Fruit fly (Drosophila melanogaster) whole organism, embryonic: ENCODE data around the gene CG9590.

Experiments
- BEAF-32 ChIP-seq: fragments of 200-800 bp; sonication (Bioruptor generic); optimal IDR thresholded peaks from 3 replicates; lab custom pipeline; 2017; ENCODE audit warnings: missing biosample characterization, missing genetic modification characterization, mild to moderate bottlenecking, moderate library complexity, missing genetic modification reagents
- CG10321 ChIP-seq: fragments of 200-800 bp; sonication (Bioruptor generic); IDR thresholded peaks from 2 replicates; pipeline ENCODE4 v1.3.6; 2022; ENCODE audit warnings: missing biosample characterization, missing genetic modification characterization
- CG10366 ChIP-seq: fragments of 200-800 bp; sonication (Bioruptor generic); IDR thresholded peaks from 2 replicates; pipeline ENCODE4 v1.3.6; 2022; ENCODE audit warnings: missing biosample characterization, missing genetic modification characterization
- CG11695 ChIP-seq: fragments of 200-800 bp; sonication (Bioruptor generic); IDR thresholded peaks from 3 replicates; pipeline ENCODE4 v1.3.6; 2022; ENCODE audit warnings: missing biosample characterization, missing genetic modification characterization
- CG14710 ChIP-seq: fragments of 200-800 bp; sonication (Bioruptor generic); optimal IDR thresholded peaks from 3 replicates; lab custom pipeline; 2019; ENCODE audit warnings: missing biosample characterization, mild to moderate bottlenecking, missing genetic modification characterization, moderate library complexity
- CG15514 ChIP-seq: fragments of 200-800 bp; sonication (Bioruptor generic); optimal IDR thresholded peaks from 3 replicates; lab custom pipeline; 2017; ENCODE audit warnings: missing biosample characterization, missing genetic modification characterization, mild to moderate bottlenecking, moderate library complexity, missing genetic modification reagents
- CG30403 ChIP-seq: fragments of 200-800 bp; sonication (Bioruptor generic); optimal IDR thresholded peaks from 3 replicates; lab custom pipeline; 2016; ENCODE audit warnings: missing biosample characterization, missing genetic modification characterization
- CG31224 ChIP-seq: fragments of 200-800 bp; sonication (Bioruptor generic); IDR thresholded peaks from 2 replicates; pipeline ENCODE4 v1.3.6; 2022; ENCODE audit warnings: missing biosample characterization, missing genetic modification characterization
- CG32532 ChIP-seq: fragments of 200-800 bp; sonication (Bioruptor generic); IDR thresholded peaks from 2 replicates; pipeline ENCODE4 v1.3.6; 2022; ENCODE audit warnings: missing biosample characterization, missing genetic modification characterization
- CG4282 ChIP-seq: fragments of 200-800 bp; sonication (Bioruptor generic); optimal IDR thresholded peaks from 2 replicates; lab custom pipeline; 2016; ENCODE audit warnings: missing biosample characterization, missing genetic modification characterization
- CG4424 ChIP-seq: fragments of 200-800 bp; sonication (Bioruptor generic); optimal IDR thresholded peaks from 3 replicates; lab custom pipeline; 2016; ENCODE audit warnings: missing biosample characterization, missing genetic modification characterization
- CG4820 ChIP-seq: fragments of 200-800 bp; sonication (Bioruptor generic); optimal IDR thresholded peaks from 3 replicates; lab custom pipeline; 2016; ENCODE audit warnings: missing biosample characterization, missing genetic modification characterization
- CG6765 ChIP-seq: fragments of 200-800 bp; sonication (Bioruptor generic); optimal IDR thresholded peaks from 3 replicates; lab custom pipeline; 2017; ENCODE audit warnings: missing biosample characterization, mild to moderate bottlenecking, missing genetic modification characterization
- CG7357 ChIP-seq: fragments of 200-800 bp; sonication (Bioruptor generic); IDR thresholded peaks from 3 replicates; pipeline ENCODE4 v1.3.6; 2022; ENCODE audit warnings: missing biosample characterization, missing genetic modification characterization
- CG7786 ChIP-seq: fragments of 200-800 bp; sonication (Bioruptor generic); optimal IDR thresholded peaks from 2 replicates; lab custom pipeline; 2016; ENCODE audit warnings: missing biosample characterization, missing genetic modification characterization
- CG8089 ChIP-seq: fragments of 200-800 bp; sonication (Bioruptor generic); optimal IDR thresholded peaks from 3 replicates; lab custom pipeline; 2016; ENCODE audit warnings: missing biosample characterization, missing genetic modification characterization
- CG9932 ChIP-seq: fragments of 200-800 bp; sonication (Bioruptor generic); IDR thresholded peaks from 2 replicates; pipeline ENCODE4 v1.3.6; 2022; ENCODE audit warnings: missing biosample characterization, missing genetic modification characterization
- CTCF ChIP-seq: fragments of 200-800 bp; sonication (Bioruptor generic); optimal IDR thresholded peaks from 2 replicates; lab custom pipeline; 2017; ENCODE audit warnings: missing biosample characterization, mild to moderate bottlenecking, missing genetic modification characterization, moderate library complexity
- Dbx ChIP-seq: fragments of 200-800 bp; sonication (Bioruptor generic); IDR thresholded peaks from 3 replicates; pipeline ENCODE4 v1.3.6; 2022; ENCODE audit warnings: missing biosample characterization, missing genetic modification characterization
- Doc3 ChIP-seq: fragments of 200-800 bp; sonication (Bioruptor generic); IDR thresholded peaks from 3 replicates; pipeline ENCODE4 v1.3.6; 2022; ENCODE audit warnings: missing biosample characterization, missing genetic modification characterization; ENCODE audit not compliant: partially characterized antibody
- E2f1 ChIP-seq: fragments of 200-800 bp; sonication (Bioruptor generic); IDR thresholded peaks from 2 replicates; pipeline ENCODE4 v1.3.6; 2022; ENCODE audit warnings: missing biosample characterization, missing genetic modification characterization
- E2f2 ChIP-seq: fragments of 200-800 bp; sonication (Bioruptor generic); IDR thresholded peaks from 2 replicates; pipeline ENCODE4 v1.3.6; 2022; ENCODE audit warnings: missing biosample characterization, missing genetic modification characterization
- Ets65A ChIP-seq: fragments of 200-800 bp; sonication (Bioruptor generic); peaks from one replicate; lab custom pipeline; 2016; ENCODE audit warnings: missing biosample characterization, missing genetic modification characterization
- Gug ChIP-seq: fragments of 200-800 bp; sonication (Bioruptor generic); IDR thresholded peaks from 4 replicates; pipeline ENCODE4 v1.3.6; 2022; ENCODE audit warnings: missing biosample characterization, missing genetic modification characterization
- HHEX ChIP-seq: fragments of 200-800 bp; sonication (Bioruptor generic); optimal IDR thresholded peaks from 3 replicates; lab custom pipeline; 2017; ENCODE audit warnings: missing biosample characterization, mild to moderate bottlenecking, missing genetic modification characterization, missing genetic modification reagents
- HmgD ChIP-seq: fragments of 200-800 bp; sonication (Bioruptor generic); optimal IDR thresholded peaks from 3 replicates; lab custom pipeline; 2016; ENCODE audit warnings: missing biosample characterization, missing genetic modification characterization
- Hr3 ChIP-seq: fragments of 200-800 bp; sonication (Bioruptor generic); optimal IDR thresholded peaks from 3 replicates; lab custom pipeline; 2016; ENCODE audit warnings: missing biosample characterization, missing genetic modification characterization
- Six4 ChIP-seq: fragments of 200-800 bp; sonication (Bioruptor generic); optimal IDR thresholded peaks from 2 replicates; lab custom pipeline; 2016; ENCODE audit warnings: missing biosample characterization, missing genetic modification characterization
- cad ChIP-seq: fragments of >200 bp; optimal IDR thresholded peaks from 2 replicates; lab custom pipeline; 2017; ENCODE audit warnings: missing biosample characterization, missing genetic modification characterization
- crol ChIP-seq: fragments of 200-800 bp; sonication (Bioruptor generic); IDR thresholded peaks from 2 replicates; pipeline ENCODE4 v1.3.6; 2022; ENCODE audit warnings: missing biosample characterization, missing genetic modification characterization
- dimm ChIP-seq: fragments of 200-800 bp; sonication (Bioruptor generic); IDR thresholded peaks from 2 replicates; pipeline ENCODE4 v1.3.6; 2022; ENCODE audit warnings: missing biosample characterization, missing genetic modification characterization
- eyg ChIP-seq: fragments of 200-800 bp; sonication (Bioruptor generic); optimal IDR thresholded peaks from 3 replicates; lab custom pipeline; 2016; ENCODE audit warnings: missing biosample characterization, missing genetic modification characterization
- fd3F ChIP-seq: fragments of 200-800 bp; sonication (Bioruptor generic); optimal IDR thresholded peaks from 2 replicates; lab custom pipeline; 2018; ENCODE audit warnings: missing biosample characterization, mild to moderate bottlenecking, missing genetic modification characterization, moderate library complexity
- fd64A ChIP-seq: fragments of 200-800 bp; sonication (Bioruptor generic); optimal IDR thresholded peaks from 3 replicates; lab custom pipeline; 2018; ENCODE audit warnings: missing biosample characterization, mild to moderate bottlenecking, missing genetic modification characterization
- gem ChIP-seq: fragments of 200-800 bp; sonication (Bioruptor generic); optimal IDR thresholded peaks from 2 replicates; lab custom pipeline; 2019; ENCODE audit warnings: missing biosample characterization, mild to moderate bottlenecking, missing genetic modification characterization, moderate library complexity
- gro ChIP-seq: fragments of 200-800 bp; sonication (Bioruptor generic); optimal IDR thresholded peaks from 2 replicates; lab custom pipeline; 2016; ENCODE audit warnings: missing biosample characterization, missing genetic modification characterization
- gsb-n ChIP-seq: fragments of 200-800 bp; sonication (Bioruptor generic); optimal IDR thresholded peaks from 3 replicates; lab custom pipeline; 2018; ENCODE audit warnings: missing biosample characterization, mild to moderate bottlenecking, missing genetic modification characterization
- her ChIP-seq: fragments of 200-800 bp; sonication (Bioruptor generic); optimal IDR thresholded peaks from 2 replicates; lab custom pipeline; 2016; ENCODE audit warnings: missing biosample characterization, missing genetic modification characterization
- knrl ChIP-seq: fragments of 200-800 bp; sonication (Bioruptor generic); IDR thresholded peaks from 3 replicates; pipeline ENCODE4 v1.3.6; 2022; ENCODE audit warnings: missing biosample characterization, missing genetic modification characterization; ENCODE audit not compliant: partially characterized antibody
- mirr ChIP-seq: fragments of 200-800 bp; sonication (Bioruptor generic); optimal IDR thresholded peaks from 3 replicates; lab custom pipeline; 2018; ENCODE audit warnings: missing biosample characterization, mild to moderate bottlenecking, missing genetic modification characterization
- nerfin-1 ChIP-seq: fragments of 200-800 bp; sonication (Bioruptor generic); optimal IDR thresholded peaks from 3 replicates; lab custom pipeline; 2019; ENCODE audit warnings: missing biosample characterization, mild to moderate bottlenecking, missing genetic modification characterization, moderate library complexity
- nmo ChIP-seq: fragments of 200-800 bp; sonication (Bioruptor generic); optimal IDR thresholded peaks from 2 replicates; lab custom pipeline; 2018; ENCODE audit warnings: missing biosample characterization, mild to moderate bottlenecking, missing genetic modification characterization, moderate library complexity
- onecut ChIP-seq: fragments of 200-800 bp; sonication (Bioruptor generic); IDR thresholded peaks from 2 replicates; pipeline ENCODE4 v1.3.6; 2022; ENCODE audit warnings: missing biosample characterization, missing genetic modification characterization
- pb ChIP-seq: fragments of 200-800 bp; sonication (Bioruptor generic); optimal IDR thresholded peaks from 3 replicates; lab custom pipeline; 2016; ENCODE audit warnings: missing biosample characterization, missing genetic modification characterization
- run ChIP-seq: fragments of 200-800 bp; sonication (Bioruptor generic); optimal IDR thresholded peaks from 3 replicates; lab custom pipeline; 2018; ENCODE audit warnings: missing biosample characterization, mild to moderate bottlenecking, missing genetic modification characterization
- sisA ChIP-seq: fragments of 200-800 bp; sonication (Bioruptor generic); IDR thresholded peaks from 2 replicates; pipeline ENCODE4 v1.3.6; 2022; ENCODE audit warnings: missing biosample characterization, missing genetic modification characterization
- stc ChIP-seq: fragments of 200-800 bp; sonication (Bioruptor generic); IDR thresholded peaks from 2 replicates; pipeline ENCODE4 v1.3.6; 2022; ENCODE audit warnings: missing biosample characterization, missing genetic modification characterization
- tap ChIP-seq: fragments of 200-800 bp; optimal IDR thresholded peaks from 3 replicates; lab custom pipeline; 2019; ENCODE audit warnings: missing biosample characterization, mild to moderate bottlenecking, missing genetic modification characterization, moderate library complexity
- tin ChIP-seq: fragments of 200-800 bp; sonication (Bioruptor generic); optimal IDR thresholded peaks from 3 replicates; lab custom pipeline; 2016; ENCODE audit warnings: missing biosample characterization, missing genetic modification characterization
- tup ChIP-seq: fragments of 200-800 bp; sonication (Bioruptor generic); optimal IDR thresholded peaks from 2 replicates; lab custom pipeline; 2016; ENCODE audit warnings: missing biosample characterization, mild to moderate bottlenecking, missing genetic modification characterization, moderate library complexity
- unc-4 ChIP-seq: fragments of 200-800 bp; sonication (Bioruptor generic); IDR thresholded peaks from 2 replicates; pipeline ENCODE4 v1.3.6; 2022; ENCODE audit warnings: missing biosample characterization, missing genetic modification characterization; ENCODE audit not compliant: partially characterized antibody
- unpg ChIP-seq: fragments of 200-800 bp; sonication (Bioruptor generic); optimal IDR thresholded peaks from 3 replicates; lab custom pipeline; 2018; ENCODE audit warnings: missing biosample characterization, mild to moderate bottlenecking, missing genetic modification characterization, moderate library complexity
- yki ChIP-seq: fragments of >200 bp; optimal IDR thresholded peaks from 3 replicates; lab custom pipeline; 2018
- zen2 ChIP-seq: fragments of 200-800 bp; sonication (Bioruptor generic); IDR thresholded peaks from 3 replicates; pipeline ENCODE4 v1.3.6; 2022; ENCODE audit warnings: missing biosample characterization, missing genetic modification characterization; ENCODE audit not compliant: partially characterized antibody

Gene CG9590

dm6 chr3R:15816276-15816675 is 29.8 kb downstream of the CG9590 start (continued):
- TF ChIP-seq CG32532 (peak; percentile 30; the same call in 1 of the 2 replicates), Dbx (GFP tag; lab: Robert Waterston, UW) (no peak), tup (GFP tag; lab: Kevin White, UChicago) (no peak), run (tag; lab: Kevin White, UChicago) (no peak), CG10366 (peak; percentile 31; the same call in 1 of the 2 replicates), Hr3 (GFP tag; lab: Kevin White, UChicago) (no peak), eyg (no peak), nerfin-1 (tag; lab: Kevin White, UChicago) (no peak), her (no peak), fd3F (GFP tag; lab: Kevin White, UChicago) (no peak), tap (tag; lab: Kevin White, UChicago) (no peak), nmo (GFP tag; lab: Kevin White, UChicago) (no peak), mirr (GFP tag; lab: Kevin White, UChicago) (no peak), unc-4 (GFP tag; lab: Robert Waterston, UW) (no peak), CG10321 (GFP tag; lab: Robert Waterston, UW) (no peak), CG9932 (GFP tag; lab: Robert Waterston, UW) (no peak), CG14710 (no peak), gro (no peak), CG7786 (GFP tag; lab: Kevin White, UChicago) (no peak), CG30403 (no peak), fd64A (GFP tag; lab: Kevin White, UChicago) (no peak), zen2 (GFP tag; lab: Robert Waterston, UW) (no peak), E2f1 (GFP tag; lab: Robert Waterston, UW) (peak; percentile 43), CG7357 (no peak), onecut (no peak), unpg (GFP tag; lab: Kevin White, UChicago) (no peak), CG15514 (no peak), dimm (no peak), BEAF-32 (GFP tag; lab: Kevin White, UChicago) (no peak), Ets65A (GFP tag; lab: Kevin White, UChicago) (peak; percentile 92), CTCF (no peak), CG4820 (GFP tag; lab: Kevin White, UChicago) (peak; percentile 17), HHEX (no peak), crol (GFP tag; lab: Robert Waterston, UW) (no peak), gsb-n (no peak), Six4 (GFP tag; lab: Kevin White, UChicago) (no peak), gem (tag; lab: Kevin White, UChicago) (peak; percentile 53), Gug (GFP tag; lab: Robert Waterston, UW) (peak; percentile 19; the same call in 1 of the 4 replicates), tin (GFP tag; lab: Kevin White, UChicago) (no peak), pb (GFP tag; lab: Kevin White, UChicago) (no peak), yki (lab: Kevin White, UChicago) (no peak), stc (GFP tag; lab: Robert Waterston, UW) (no peak), cad (no peak), CG6765 (GFP tag; lab: Kevin White, UChicago) (no peak), CG11695 (GFP tag; lab: Robert Waterston, UW) (no peak), CG8089 (GFP tag; lab: Kevin White, UChicago) (no peak), CG4424 (GFP tag; lab: Kevin White, UChicago) (no peak), sisA (GFP tag; lab: Robert Waterston, UW) (peak; percentile 60), Doc3 (GFP tag; lab: Robert Waterston, UW) (no peak), CG4282 (GFP tag; lab: Kevin White, UChicago) (no peak), CG31224 (GFP tag; lab: Robert Waterston, UW) (no peak), HmgD (no peak), knrl (GFP tag; lab: Robert Waterston, UW) (no peak), E2f2 (GFP tag; lab: Robert Waterston, UW) (no peak)
